Fruit fly (Drosophila melanogaster): Measurements from ENCODE around the gene Ir67b.

- TF ChIP-seq psq (optimal IDR thresholded peaks at IDR 0.05) (no peak), pan (optimal IDR thresholded peaks at IDR 0.05) (no peak), CG8478 (optimal IDR thresholded peaks at IDR 0.05) (no peak), EcR (GFP tag; optimal IDR thresholded peaks at IDR 0.05) (no peak), usp (GFP tag; optimal IDR thresholded peaks at IDR 0.05) (no peak), Dll (optimal IDR thresholded peaks at IDR 0.05) (no peak)
Observed at dm6 chr3L:10442486-10442885, 10.7 kb upstream of the Ir67b start.

All from whole organism.